Worm (Caenorhabditis elegans) whole organism, young adult: ENCODE data around the gene F21C10.18.
A peak's percentile ranks its signal among the peaks of the same experiment; 100 is the strongest.

Experiments used
- B0336.3 ChIP-seq: fragments of 200-800 bp; sonication (Bioruptor generic); IDR thresholded peaks from 2 replicates; pipeline ENCODE4 v1.3.6; 2022; ENCODE audit warnings: missing genetic modification characterization, missing compliant biosample characterization
- C17E4.6 ChIP-seq: fragments of 200-800 bp; sonication (Bioruptor generic); IDR thresholded peaks from 2 replicates; pipeline ENCODE4 v1.3.6; 2022; ENCODE audit warnings: missing genetic modification reagents, missing genetic modification characterization, missing compliant biosample characterization
- D2030.7 ChIP-seq: fragments of 200-800 bp; sonication (Bioruptor generic); IDR thresholded peaks from 2 replicates; pipeline ENCODE4 v1.3.6; 2022; ENCODE audit warnings: missing genetic modification reagents, missing genetic modification characterization, missing compliant biosample characterization
- F49E8.2 ChIP-seq: sonication (generic microtip); optimal IDR thresholded peaks from 3 replicates; lab custom pipeline; 2017; ENCODE audit warnings: missing genetic modification characterization, mild to moderate bottlenecking, missing compliant biosample characterization, antibody characterized with exemption, moderate library complexity; ENCODE audit not compliant: insufficient read depth
- F52B5.7 ChIP-seq: sonication (generic microtip); optimal IDR thresholded peaks from 2 replicates; lab custom pipeline; 2016; ENCODE audit warnings: mild to moderate bottlenecking, missing genetic modification characterization, missing compliant biosample characterization
- F57A8.1 ChIP-seq: fragments of 200-800 bp; sonication (Bioruptor generic); optimal IDR thresholded peaks from 2 replicates; lab custom pipeline; 2018; ENCODE audit warnings: mild to moderate bottlenecking, missing genetic modification characterization, moderate library complexity, missing compliant biosample characterization
- K12H6.12 ChIP-seq: fragments of 200-800 bp; sonication (Bioruptor generic); optimal IDR thresholded peaks from 2 replicates; lab custom pipeline; 2018; ENCODE audit warnings: mild to moderate bottlenecking, missing genetic modification characterization, missing compliant biosample characterization
- T26A5.8 ChIP-seq: sonication (generic microtip); optimal IDR thresholded peaks from 2 replicates; lab custom pipeline; 2016; ENCODE audit warnings: missing genetic modification characterization, missing compliant biosample characterization
- ZK185.1 ChIP-seq: sonication (generic microtip); optimal IDR thresholded peaks from 2 replicates; lab custom pipeline; 2016; ENCODE audit warnings: mild to moderate bottlenecking, missing genetic modification characterization, missing compliant biosample characterization; ENCODE audit not compliant: poor library complexity, severe bottlenecking
- ama-1 ChIP-seq, 3 experiments: fragments of 150-350 bp in 1 of 3; sonication (generic microtip) in 2 of 3; optimal IDR thresholded peaks; 2 replicates each; lab custom pipeline; 2014 to 2018; ENCODE audit warnings: missing biosample characterization in 2 of 3, missing genetic modification characterization in 2 of 3, missing genetic modification reagents in 2 of 3
- atf-7 ChIP-seq: sonication (generic microtip); optimal IDR thresholded peaks from 2 replicates; lab custom pipeline; 2017; ENCODE audit warnings: mild to moderate bottlenecking, missing genetic modification characterization, missing compliant biosample characterization
- attf-6 ChIP-seq: fragments of 200-800 bp; sonication (Bioruptor generic); IDR thresholded peaks from 2 replicates; pipeline ENCODE4 v1.3.6; 2022; ENCODE audit warnings: missing genetic modification reagents, missing genetic modification characterization, missing compliant biosample characterization
- cebp-1 ChIP-seq, 2 experiments: fragments of 200-800 bp in 1 of 2; sonication (Bioruptor generic) in 1 of 2; sonication (generic microtip) in 1 of 2; IDR thresholded peaks in 1 of 2; optimal IDR thresholded peaks in 1 of 2; 2 replicates each; pipeline versions ENCODE4 v1.3.6 to Lab custom; 2017 to 2022; ENCODE audit warnings: missing compliant biosample characterization in 2 of 2, missing genetic modification characterization in 2 of 2, mild to moderate bottlenecking in 1 of 2, missing genetic modification reagents in 1 of 2, moderate library complexity in 1 of 2
- ceh-40 ChIP-seq: fragments of 200-800 bp; sonication (Bioruptor generic); IDR thresholded peaks from 2 replicates; pipeline ENCODE4 v1.3.6; 2022; ENCODE audit warnings: missing genetic modification characterization, missing compliant biosample characterization
- ceh-58 ChIP-seq: fragments of 200-800 bp; sonication (Bioruptor generic); IDR thresholded peaks from 2 replicates; pipeline ENCODE4 v1.3.6; 2022; ENCODE audit warnings: missing genetic modification characterization, missing compliant biosample characterization
- ceh-91 ChIP-seq: fragments of 200-800 bp; sonication (Bioruptor generic); IDR thresholded peaks from 2 replicates; pipeline ENCODE4 v1.3.6; 2022; ENCODE audit warnings: missing genetic modification reagents, missing genetic modification characterization, missing compliant biosample characterization
- dpff-1 ChIP-seq: sonication (generic microtip); optimal IDR thresholded peaks from 2 replicates; lab custom pipeline; 2017; ENCODE audit warnings: mild to moderate bottlenecking, missing genetic modification characterization, missing compliant biosample characterization
- dpl-1 ChIP-seq: fragments of 150-350 bp; optimal IDR thresholded peaks from 2 replicates; lab custom pipeline; 2014; ENCODE audit warnings: missing biosample characterization, missing genetic modification reagents, missing genetic modification characterization
- efl-1 ChIP-seq: fragments of 150-350 bp; optimal IDR thresholded peaks from 2 replicates; lab custom pipeline; 2014; ENCODE audit warnings: missing biosample characterization, missing genetic modification reagents, missing genetic modification characterization
- egrh-3 ChIP-seq: fragments of 200-800 bp; sonication (Bioruptor generic); IDR thresholded peaks from 2 replicates; pipeline ENCODE4 v1.3.6; 2022; ENCODE audit warnings: missing genetic modification reagents, missing genetic modification characterization, missing compliant biosample characterization
- ets-4 ChIP-seq: fragments of 200-800 bp; sonication (Bioruptor generic); optimal IDR thresholded peaks from 2 replicates; lab custom pipeline; 2018; ENCODE audit warnings: mild to moderate bottlenecking, missing genetic modification characterization, missing compliant biosample characterization
- hlh-26 ChIP-seq: fragments of 200-800 bp; sonication (Bioruptor generic); conservative IDR thresholded peaks from 2 replicates; pipeline ENCODE4 v1.3.6; 2022; ENCODE audit warnings: missing genetic modification reagents, missing genetic modification characterization, missing compliant biosample characterization
- hsf-1 ChIP-seq: fragments of 200-800 bp; sonication (Bioruptor generic); IDR thresholded peaks from 2 replicates; pipeline ENCODE4 v1.3.6; 2022; ENCODE audit warnings: missing genetic modification reagents, missing genetic modification characterization, missing compliant biosample characterization
- let-607 ChIP-seq, 2 experiments: fragments of 200-800 bp in 1 of 2; sonication (Bioruptor generic) in 1 of 2; sonication (generic microtip) in 1 of 2; optimal IDR thresholded peaks; 2 replicates each; lab custom pipeline; 2016 to 2018; ENCODE audit warnings: mild to moderate bottlenecking in 2 of 2, missing compliant biosample characterization in 2 of 2, missing genetic modification characterization in 2 of 2, moderate library complexity in 2 of 2, missing genotype in 1 of 2
- lsy-27 ChIP-seq: sonication (generic microtip); optimal IDR thresholded peaks from 2 replicates; lab custom pipeline; 2017; ENCODE audit warnings: missing genetic modification characterization, mild to moderate bottlenecking, missing compliant biosample characterization, antibody characterized with exemption, missing genotype, borderline replicate concordance; ENCODE audit not compliant: insufficient read depth
- mcd-1 ChIP-seq: fragments of 200-800 bp; sonication (Bioruptor generic); IDR thresholded peaks from 2 replicates; pipeline ENCODE4 v1.3.6; 2022; ENCODE audit warnings: missing genetic modification reagents, missing genetic modification characterization, missing compliant biosample characterization
- mxl-1 ChIP-seq: sonication (generic microtip); optimal IDR thresholded peaks from 2 replicates; lab custom pipeline; 2016; ENCODE audit warnings: missing genetic modification characterization, missing compliant biosample characterization
- nfya-1 ChIP-seq: sonication (generic microtip); optimal IDR thresholded peaks from 2 replicates; lab custom pipeline; 2017; ENCODE audit warnings: antibody characterized with exemption, missing compliant biosample characterization, missing genetic modification characterization, borderline replicate concordance; ENCODE audit not compliant: insufficient read depth
- nhr-120 ChIP-seq: fragments of 200-800 bp; sonication (Bioruptor generic); IDR thresholded peaks from 2 replicates; pipeline ENCODE4 v1.3.6; 2022; ENCODE audit warnings: missing genetic modification characterization, missing compliant biosample characterization
- nhr-80 ChIP-seq: sonication (generic microtip); optimal IDR thresholded peaks from 2 replicates; lab custom pipeline; 2016; ENCODE audit warnings: missing genetic modification characterization, missing compliant biosample characterization
- pha-4 ChIP-seq: fragments of 150-350 bp; sonication (generic microtip); optimal IDR thresholded peaks from 2 replicates; lab custom pipeline; 2014; ENCODE audit warnings: missing biosample characterization, missing genetic modification reagents, missing genetic modification characterization
- rcor-1 ChIP-seq: fragments of 200-800 bp; sonication (Bioruptor generic); IDR thresholded peaks from 2 replicates; pipeline ENCODE4 v1.3.6; 2022; ENCODE audit warnings: missing genetic modification reagents, missing genetic modification characterization, missing compliant biosample characterization
- sea-2 ChIP-seq: fragments of 200-800 bp; sonication (Bioruptor generic); IDR thresholded peaks from 2 replicates; pipeline ENCODE4 v1.3.6; 2022; ENCODE audit warnings: missing genetic modification characterization, missing compliant biosample characterization
- snpc-1.3 ChIP-seq: sonication (generic microtip); optimal IDR thresholded peaks from 2 replicates; lab custom pipeline; 2017; ENCODE audit warnings: missing genetic modification characterization, mild to moderate bottlenecking, missing compliant biosample characterization, antibody characterized with exemption, moderate library complexity, missing genotype, missing genetic modification reagents; ENCODE audit not compliant: insufficient read depth
- snpc-3.4 ChIP-seq: sonication (generic microtip); optimal IDR thresholded peaks from 2 replicates; lab custom pipeline; 2017; ENCODE audit warnings: missing genetic modification characterization, mild to moderate bottlenecking, missing compliant biosample characterization, antibody characterized with exemption, moderate library complexity, missing genotype, missing genetic modification reagents
- ztf-6 ChIP-seq: fragments of 200-800 bp; sonication (Bioruptor generic); IDR thresholded peaks from 2 replicates; pipeline ENCODE4 v1.3.6; 2022; ENCODE audit warnings: missing genetic modification reagents, missing genetic modification characterization, missing compliant biosample characterization

Gene F21C10.18

ce11 chrV:9069680-9070079 lies 38.6 kb upstream of the F21C10.18 start, which contains the start of gene T27E4.5:
TSS of gene T27E4.5 (minus strand) at chrV:9069780.
- no peak for TF ChIP-seq dpl-1
- TF ChIP-seq mxl-1 (tag; lab: Kevin White, UChicago), result no peak
- TF ChIP-seq hsf-1, result no peak

- TF ChIP-seq atf-7 (no peak), snpc-3.4 (tag; lab: Kevin White, UChicago) (no peak), rcor-1 (no peak), lsy-27 (tag; lab: Kevin White, UChicago) (no peak), nhr-120 (GFP tag; lab: Robert Waterston, UW) (no peak), dpff-1 (tag; lab: Kevin White, UChicago) (no peak), ztf-6 (GFP tag; lab: Robert Waterston, UW) (no peak), cebp-1 (GFP tag; IDR thresholded peaks at IDR 0.05; lab: Robert Waterston, UW) (no peak), cebp-1 (tag; optimal IDR thresholded peaks at IDR 0.05; lab: Kevin White, UChicago) (peak; percentile 18)
- TF ChIP-seq, all 124 proteins: peak for 1
Observed at ce11 chrV:9073322-9074038, 34.8 kb upstream of the F21C10.18 start, which contains the start of gene oac-50. TSS of gene oac-50 (minus strand) at chrV:9073540.

- no peak for TF ChIP-seq ceh-40 (GFP tag; lab: Robert Waterston, UW)
- TF ChIP-seq nhr-80 (tag; lab: Kevin White, UChicago), result peak; percentile 64
- peak; percentile 37; the same call in 1 of the 2 replicates for TF ChIP-seq B0336.3 (GFP tag; lab: Robert Waterston, UW)
- TF ChIP-seq cebp-1 (GFP tag; IDR thresholded peaks at IDR 0.05; lab: Robert Waterston, UW), result 0 out of 2 replicates have a peak, but pooled peaks have one; percentile 26
- peak; percentile 32 for TF ChIP-seq cebp-1 (tag; optimal IDR thresholded peaks at IDR 0.05; lab: Kevin White, UChicago)
- no peak for TF ChIP-seq hlh-26 (GFP tag; lab: Robert Waterston, UW)
- TF ChIP-seq pha-4 (tag; lab: Kevin White, UChicago), result peak; percentile 12
- TF ChIP-seq ama-1 (optimal IDR thresholded peaks at IDR 0.05; lab: Kevin White, UChicago), result peak; percentile 69
- no peak for TF ChIP-seq ama-1 (GFP tag; optimal IDR thresholded peaks at IDR 0.05; lab: Kevin White, UChicago)
- TF ChIP-seq let-607 (tag; optimal IDR thresholded peaks at IDR 0.05; lab: Kevin White, UChicago), result no peak
- TF ChIP-seq efl-1 (GFP tag; lab: Kevin White, UChicago), result no peak
- TF ChIP-seq ZK185.1 (tag; lab: Kevin White, UChicago), result peak; percentile 11
- TF ChIP-seq, all 124 proteins: peak for 6
Observed at ce11 chrV:9074360-9074834, 33.9 kb upstream of the F21C10.18 start.

ce11 chrV:9075827-9076226 lies 32.5 kb upstream of the F21C10.18 start:
- TF ChIP-seq F52B5.7 (tag; lab: Kevin White, UChicago), result no peak
- no peak for TF ChIP-seq ceh-58
- TF ChIP-seq T26A5.8 (tag; lab: Kevin White, UChicago), result no peak
- no peak for TF ChIP-seq ceh-91
- TF ChIP-seq egrh-3 (GFP tag; lab: Robert Waterston, UW), result no peak
- TF ChIP-seq pha-4 (tag; lab: Kevin White, UChicago), result no peak
- no peak for TF ChIP-seq nfya-1 (tag; lab: Kevin White, UChicago)
- no peak for TF ChIP-seq ets-4 (GFP tag; lab: Kevin White, UChicago)
- TF ChIP-seq sea-2 (GFP tag; lab: Robert Waterston, UW), result no peak
- TF ChIP-seq F57A8.1 (GFP tag; lab: Kevin White, UChicago), result no peak
- no peak for TF ChIP-seq K12H6.12 (tag; lab: Kevin White, UChicago)
- no peak for TF ChIP-seq F49E8.2 (tag; lab: Kevin White, UChicago)
- TF ChIP-seq snpc-1.3 (tag; lab: Kevin White, UChicago), result no peak
- TF ChIP-seq rcor-1, result no peak
- TF ChIP-seq C17E4.6 (GFP tag; lab: Robert Waterston, UW), result no peak
- TF ChIP-seq mcd-1 (GFP tag; lab: Robert Waterston, UW), result no peak
- TF ChIP-seq efl-1 (GFP tag; lab: Kevin White, UChicago), result no peak
- TF ChIP-seq D2030.7, result no peak
- no peak for TF ChIP-seq attf-6 (GFP tag; lab: Robert Waterston, UW)
- TF ChIP-seq let-607 (tag; optimal IDR thresholded peaks at IDR 0.05; lab: Kevin White, UChicago), result no peak
